Fruit fly (Drosophila melanogaster) whole organism, embryonic: Measurements from ENCODE around the gene CG15629.

ENCODE experiments used
- B-H1 ChIP-seq: fragments of 200-800 bp; sonication (Bioruptor generic); IDR thresholded peaks from 3 replicates; pipeline ENCODE4 v1.3.6; 2022; ENCODE audit warnings: missing biosample characterization, missing genetic modification characterization
- BEAF-32 ChIP-seq: fragments of 200-800 bp; sonication (Bioruptor generic); optimal IDR thresholded peaks from 3 replicates; lab custom pipeline; 2017; ENCODE audit warnings: missing biosample characterization, missing genetic modification characterization, mild to moderate bottlenecking, moderate library complexity, missing genetic modification reagents
- CG10431 ChIP-seq: fragments of 200-800 bp; sonication (Bioruptor generic); optimal IDR thresholded peaks from 3 replicates; lab custom pipeline; 2018; ENCODE audit warnings: missing biosample characterization, mild to moderate bottlenecking, missing genetic modification characterization
- CG10979 ChIP-seq: fragments of 200-800 bp; sonication (Bioruptor generic); optimal IDR thresholded peaks from 2 replicates; lab custom pipeline; 2018; ENCODE audit warnings: missing biosample characterization, mild to moderate bottlenecking, missing genetic modification characterization, moderate library complexity
- CG11560 ChIP-seq: fragments of 200-800 bp; sonication (Bioruptor generic); IDR thresholded peaks from 3 replicates; pipeline ENCODE4 v1.3.6; 2022; ENCODE audit warnings: missing biosample characterization, missing genetic modification characterization
- CG11696 ChIP-seq: fragments of 200-800 bp; sonication (Bioruptor generic); IDR thresholded peaks from 2 replicates; pipeline ENCODE4 v1.3.6; 2022; ENCODE audit warnings: missing biosample characterization, missing genetic modification characterization
- CG12659 ChIP-seq: fragments of 200-800 bp; sonication (Bioruptor generic); optimal IDR thresholded peaks from 3 replicates; lab custom pipeline; 2017; ENCODE audit warnings: mild to moderate bottlenecking, missing biosample characterization, missing genetic modification reagents, missing genetic modification characterization
- CG14014 ChIP-seq: fragments of 200-800 bp; sonication (Bioruptor generic); IDR thresholded peaks from 2 replicates; pipeline ENCODE4 v1.3.6; 2022; ENCODE audit warnings: missing biosample characterization, missing genetic modification characterization
- CG1602 ChIP-seq: fragments of 200-800 bp; sonication (Bioruptor generic); optimal IDR thresholded peaks from 3 replicates; lab custom pipeline; 2016; ENCODE audit warnings: missing biosample characterization, missing genetic modification characterization
- CG17186 ChIP-seq: fragments of 200-800 bp; sonication (Bioruptor generic); optimal IDR thresholded peaks from 3 replicates; lab custom pipeline; 2017; ENCODE audit warnings: missing biosample characterization, missing genetic modification reagents, missing genetic modification characterization
- CG17361 ChIP-seq: fragments of 200-800 bp; sonication (Bioruptor generic); IDR thresholded peaks from 3 replicates; pipeline ENCODE4 v1.3.6; 2022; ENCODE audit warnings: missing biosample characterization, missing genetic modification characterization
- CG1792 ChIP-seq: fragments of 200-800 bp; sonication (Bioruptor generic); optimal IDR thresholded peaks from 2 replicates; lab custom pipeline; 2016; ENCODE audit warnings: missing biosample characterization, missing genetic modification characterization
- CG18764 ChIP-seq: fragments of 200-800 bp; sonication (Bioruptor generic); optimal IDR thresholded peaks from 3 replicates; lab custom pipeline; 2016; ENCODE audit warnings: missing biosample characterization, missing genetic modification characterization
- CG2202 ChIP-seq: fragments of 200-800 bp; sonication (Bioruptor generic); optimal IDR thresholded peaks from 2 replicates; lab custom pipeline; 2018; ENCODE audit warnings: missing biosample characterization, mild to moderate bottlenecking, missing genetic modification characterization
- CG2678 ChIP-seq: fragments of 200-800 bp; sonication (Bioruptor generic); optimal IDR thresholded peaks from 3 replicates; lab custom pipeline; 2019; ENCODE audit warnings: missing biosample characterization, mild to moderate bottlenecking, missing genetic modification characterization, moderate library complexity
- CG2712 ChIP-seq: fragments of 200-800 bp; optimal IDR thresholded peaks from 3 replicates; lab custom pipeline; 2019; ENCODE audit warnings: missing biosample characterization, mild to moderate bottlenecking, missing genetic modification characterization, moderate library complexity
- CG7271 ChIP-seq: fragments of 200-800 bp; sonication (Bioruptor generic); optimal IDR thresholded peaks from 2 replicates; lab custom pipeline; 2018; ENCODE audit warnings: missing biosample characterization, mild to moderate bottlenecking, missing genetic modification characterization, moderate library complexity
- CG8944 ChIP-seq: fragments of 200-800 bp; sonication (Bioruptor generic); optimal IDR thresholded peaks from 3 replicates; lab custom pipeline; 2016; ENCODE audit warnings: missing biosample characterization, missing genetic modification characterization
- CG9727 ChIP-seq: fragments of 200-800 bp; sonication (Bioruptor generic); optimal IDR thresholded peaks from 3 replicates; lab custom pipeline; 2017; ENCODE audit warnings: missing biosample characterization, mild to moderate bottlenecking, missing genetic modification characterization
- Camta ChIP-seq: fragments of 200-800 bp; sonication (Bioruptor generic); optimal IDR thresholded peaks from 2 replicates; lab custom pipeline; 2016; ENCODE audit warnings: missing biosample characterization, missing genetic modification characterization
- HLH4C ChIP-seq: fragments of 200-800 bp; sonication (Bioruptor generic); IDR thresholded peaks from 3 replicates; pipeline ENCODE4 v1.3.6; 2022; ENCODE audit warnings: missing biosample characterization, missing genetic modification characterization; ENCODE audit not compliant: partially characterized antibody
- HmgD ChIP-seq: fragments of 200-800 bp; sonication (Bioruptor generic); optimal IDR thresholded peaks from 3 replicates; lab custom pipeline; 2016; ENCODE audit warnings: missing biosample characterization, missing genetic modification characterization
- Hr51 ChIP-seq, 2 experiments: fragments of 200-800 bp; sonication (Bioruptor generic); optimal IDR thresholded peaks; 2 replicates in 1 of 2; 3 replicates in 1 of 2; lab custom pipeline; 2016 to 2018; ENCODE audit warnings: missing biosample characterization in 2 of 2, missing genetic modification characterization in 2 of 2, mild to moderate bottlenecking in 1 of 2, moderate library complexity in 1 of 2
- MTF-1 ChIP-seq: fragments of 200-800 bp; sonication (Bioruptor generic); optimal IDR thresholded peaks from 2 replicates; lab custom pipeline; 2018; ENCODE audit warnings: missing biosample characterization, mild to moderate bottlenecking, missing genetic modification characterization, borderline replicate concordance
- Mrtf ChIP-seq: fragments of 200-800 bp; sonication (Bioruptor generic); IDR thresholded peaks from 3 replicates; pipeline ENCODE4 v1.3.6; 2022; ENCODE audit warnings: missing biosample characterization, missing genetic modification characterization
- NC2α ChIP-seq: fragments of 200-800 bp; sonication (Bioruptor generic); optimal IDR thresholded peaks from 2 replicates; lab custom pipeline; 2016; ENCODE audit warnings: missing biosample characterization, missing genetic modification characterization
- Nf-YA ChIP-seq: fragments of 200-800 bp; sonication (Bioruptor generic); IDR thresholded peaks from 2 replicates; pipeline ENCODE4 v1.3.6; 2022; ENCODE audit warnings: missing biosample characterization, missing genetic modification characterization
- Opbp ChIP-seq: fragments of 200-800 bp; sonication (Bioruptor generic); IDR thresholded peaks from 3 replicates; pipeline ENCODE4 v1.3.6; 2022; ENCODE audit warnings: missing biosample characterization, missing genetic modification characterization; ENCODE audit not compliant: partially characterized antibody
- Rx ChIP-seq: fragments of 200-800 bp; sonication (Bioruptor generic); IDR thresholded peaks from 2 replicates; pipeline ENCODE4 v1.3.6; 2022; ENCODE audit warnings: missing biosample characterization, missing genetic modification characterization
- Six4 ChIP-seq: fragments of 200-800 bp; sonication (Bioruptor generic); optimal IDR thresholded peaks from 2 replicates; lab custom pipeline; 2016; ENCODE audit warnings: missing biosample characterization, missing genetic modification characterization
- Sox100B ChIP-seq: fragments of 200-800 bp; sonication (Bioruptor generic); optimal IDR thresholded peaks from 3 replicates; lab custom pipeline; 2018; ENCODE audit warnings: missing biosample characterization, mild to moderate bottlenecking, missing genetic modification characterization
- ase ChIP-seq: fragments of 200-800 bp; sonication (Bioruptor generic); IDR thresholded peaks from 3 replicates; pipeline ENCODE4 v1.3.6; 2022; ENCODE audit warnings: missing biosample characterization, missing genetic modification characterization
- bowl ChIP-seq: fragments of 200-800 bp; sonication (Bioruptor generic); IDR thresholded peaks from 2 replicates; pipeline ENCODE4 v1.3.6; 2022; ENCODE audit warnings: missing biosample characterization, missing genetic modification characterization
- cwo ChIP-seq: fragments of 200-800 bp; sonication (Bioruptor generic); optimal IDR thresholded peaks from 3 replicates; lab custom pipeline; 2017; ENCODE audit warnings: missing biosample characterization, missing genetic modification characterization, mild to moderate bottlenecking, moderate library complexity, missing genetic modification reagents
- dati ChIP-seq: fragments of 200-800 bp; sonication (Bioruptor generic); IDR thresholded peaks from 2 replicates; pipeline ENCODE4 v1.3.6; 2022; ENCODE audit warnings: missing biosample characterization, missing genetic modification characterization
- dm ChIP-seq: fragments of 200-800 bp; sonication (Bioruptor generic); optimal IDR thresholded peaks from 3 replicates; lab custom pipeline; 2016; ENCODE audit warnings: missing biosample characterization, missing genetic modification characterization
- gcm2 ChIP-seq: fragments of 200-800 bp; sonication (Bioruptor generic); optimal IDR thresholded peaks from 2 replicates; lab custom pipeline; 2016; ENCODE audit warnings: missing biosample characterization, missing genetic modification characterization
- gsb-n ChIP-seq: fragments of 200-800 bp; sonication (Bioruptor generic); optimal IDR thresholded peaks from 3 replicates; lab custom pipeline; 2018; ENCODE audit warnings: missing biosample characterization, mild to moderate bottlenecking, missing genetic modification characterization
- mld ChIP-seq: fragments of 200-800 bp; sonication (Bioruptor generic); IDR thresholded peaks from 3 replicates; pipeline ENCODE4 v1.3.6; 2022; ENCODE audit warnings: missing biosample characterization, missing genetic modification characterization; ENCODE audit not compliant: partially characterized antibody
- oc ChIP-seq: fragments of 200-800 bp; sonication (Bioruptor generic); optimal IDR thresholded peaks from 2 replicates; lab custom pipeline; 2018; ENCODE audit warnings: missing biosample characterization, mild to moderate bottlenecking, missing genetic modification characterization, moderate library complexity
- pan ChIP-seq, 4 experiments: fragments of >200 bp in 3 of 4; fragments of 200-800 bp in 1 of 4; sonication (Bioruptor generic) in 1 of 4; optimal IDR thresholded peaks in 3 of 4; IDR thresholded peaks in 1 of 4; 2 replicates each; pipeline versions ENCODE4 v1.3.6 to Lab custom; 2017 to 2022; ENCODE audit warnings: missing biosample characterization in 2 of 4, missing genetic modification characterization in 2 of 4, mixed read lengths in 1 of 4
- pho ChIP-seq: fragments of 200-800 bp; sonication (Bioruptor generic); optimal IDR thresholded peaks from 2 replicates; lab custom pipeline; 2016; ENCODE audit warnings: missing biosample characterization, missing genetic modification characterization
- sim ChIP-seq: fragments of 200-800 bp; sonication (Bioruptor generic); IDR thresholded peaks from 2 replicates; pipeline ENCODE4 v1.3.6; 2022; ENCODE audit warnings: missing biosample characterization, missing genetic modification characterization
- sna ChIP-seq: fragments of 200-800 bp; sonication (Bioruptor generic); IDR thresholded peaks from 2 replicates; pipeline ENCODE4 v1.3.6; 2022; ENCODE audit warnings: missing biosample characterization, missing genetic modification characterization; ENCODE audit not compliant: partially characterized antibody
- sqz ChIP-seq: fragments of 200-800 bp; sonication (Bioruptor generic); optimal IDR thresholded peaks from 3 replicates; lab custom pipeline; 2018; ENCODE audit warnings: missing biosample characterization, mild to moderate bottlenecking, missing genetic modification characterization
- toy ChIP-seq: fragments of 200-800 bp; sonication (Bioruptor generic); IDR thresholded peaks from 2 replicates; pipeline ENCODE4 v1.3.6; 2022; ENCODE audit warnings: missing biosample characterization, missing genetic modification characterization
- usp ChIP-seq: fragments of >200 bp; optimal IDR thresholded peaks from 2 replicates; lab custom pipeline; 2017; ENCODE audit warnings: missing biosample characterization, missing genetic modification characterization
- vnd ChIP-seq: fragments of 200-800 bp; sonication (Bioruptor generic); IDR thresholded peaks from 3 replicates; pipeline ENCODE4 v1.3.6; 2022; ENCODE audit warnings: missing biosample characterization, missing genetic modification characterization; ENCODE audit not compliant: partially characterized antibody
- wor ChIP-seq: fragments of 200-800 bp; sonication (Bioruptor generic); IDR thresholded peaks from 2 replicates; pipeline ENCODE4 v1.3.6; 2022; ENCODE audit warnings: missing biosample characterization, missing genetic modification characterization
- zen ChIP-seq: fragments of 200-800 bp; sonication (Bioruptor generic); optimal IDR thresholded peaks from 3 replicates; lab custom pipeline; 2018; ENCODE audit warnings: missing biosample characterization, mild to moderate bottlenecking, missing genetic modification characterization, moderate library complexity

CG15629 gene

DNA sequence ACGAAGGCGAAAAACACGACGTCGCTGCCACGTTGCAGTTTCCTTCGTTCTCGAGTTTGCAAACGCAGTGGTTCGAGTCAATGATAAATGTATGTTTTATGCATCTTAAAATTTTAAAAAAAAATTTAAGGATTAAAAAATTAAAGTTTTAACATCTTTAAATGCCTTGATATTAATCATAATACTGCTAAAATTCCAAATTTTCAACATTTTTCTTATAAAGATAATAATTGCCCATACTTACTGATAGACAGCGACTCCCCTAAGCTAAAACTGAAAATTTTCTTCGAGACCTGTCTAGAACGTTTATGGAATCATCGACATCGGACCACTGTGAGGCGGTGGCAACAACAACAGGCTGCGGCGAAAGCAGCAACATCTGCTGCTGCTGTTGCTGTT is 8.5 kb downstream of the CG15629 start (continued):
- no peak for TF ChIP-seq CG1602 (GFP tag; lab: Kevin White, UChicago)
- peak; percentile 1 for TF ChIP-seq CG10431
- no peak for TF ChIP-seq oc
- no peak for TF ChIP-seq CG17186 (GFP tag; lab: Kevin White, UChicago)
- no peak for TF ChIP-seq CG8944 (GFP tag; lab: Kevin White, UChicago)
- TF ChIP-seq Mrtf (GFP tag; lab: Robert Waterston, UW): peak; percentile 55; the same call in 1 of the 3 replicates
- TF ChIP-seq MTF-1 (GFP tag; lab: Kevin White, UChicago): no peak
- TF ChIP-seq bowl: no peak; the same call in 1 of the 2 replicates
- TF ChIP-seq HLH4C (GFP tag; lab: Robert Waterston, UW): no peak
- peak; percentile 78 for TF ChIP-seq CG9727 (GFP tag; lab: Kevin White, UChicago)
- TF ChIP-seq CG11560: peak; percentile 38; the same call in 1 of the 3 replicates
- no peak for TF ChIP-seq toy (GFP tag; lab: Robert Waterston, UW)
- TF ChIP-seq sim (GFP tag; lab: Robert Waterston, UW): no peak
- TF ChIP-seq dm (GFP tag; lab: Kevin White, UChicago): no peak
- TF ChIP-seq BEAF-32 (GFP tag; lab: Kevin White, UChicago): no peak
- peak; percentile 11 for TF ChIP-seq Six4 (GFP tag; lab: Kevin White, UChicago)
- TF ChIP-seq CG7271: peak; percentile 5
- TF ChIP-seq CG14014 (GFP tag; lab: Robert Waterston, UW): peak; percentile 70
- TF ChIP-seq CG10979 (tag; lab: Kevin White, UChicago): peak; percentile 61
- peak; percentile 69 for TF ChIP-seq CG12659 (GFP tag; lab: Kevin White, UChicago)
- no peak for TF ChIP-seq pan (optimal IDR thresholded peaks at IDR 0.05; lab: Kevin White, UChicago)
- peak in 1 of 2 experiments; percentile 66 for TF ChIP-seq pan (GFP tag; optimal IDR thresholded peaks at IDR 0.05 in 1 of 2, IDR thresholded peaks at IDR 0.05 in 1 of 2)
- no peak for TF ChIP-seq sna
- TF ChIP-seq usp (GFP tag; lab: Kevin White, UChicago): no peak
- peak; percentile 40 for TF ChIP-seq wor (GFP tag; lab: Robert Waterston, UW)
- TF ChIP-seq CG11696 (GFP tag; lab: Robert Waterston, UW): 0 out of 2 replicates have a peak, but pooled peaks have one; percentile 34
- peak; percentile 85 for TF ChIP-seq cwo (GFP tag; lab: Kevin White, UChicago)
- no peak for TF ChIP-seq mld (GFP tag; lab: Robert Waterston, UW)
- TF ChIP-seq dati (GFP tag; lab: Robert Waterston, UW): no peak
- peak; percentile 76 for TF ChIP-seq Sox100B
- no peak for TF ChIP-seq Opbp (GFP tag; lab: Robert Waterston, UW)
- peak; percentile 49 for TF ChIP-seq pho (GFP tag; lab: Kevin White, UChicago)
- peak; percentile 2 to 71 for TF ChIP-seq Hr51 (GFP tag; optimal IDR thresholded peaks at IDR 0.05; lab: Kevin White, UChicago)
- TF ChIP-seq HmgD (GFP tag; lab: Kevin White, UChicago): no peak
- TF ChIP-seq CG2678 (tag; lab: Kevin White, UChicago): peak; percentile 90
- TF ChIP-seq CG2202 (tag; lab: Kevin White, UChicago): no peak
- peak; percentile 39 for TF ChIP-seq CG1792
- peak; percentile 45 for TF ChIP-seq Camta (GFP tag; lab: Kevin White, UChicago)
- peak; percentile 50 for TF ChIP-seq sqz (GFP tag; lab: Kevin White, UChicago)
- no peak for TF ChIP-seq Nf-YA (GFP tag; lab: Robert Waterston, UW)
- TF ChIP-seq Rx (GFP tag; lab: Robert Waterston, UW): peak; percentile 42; the same call in 1 of the 2 replicates
- TF ChIP-seq CG2712 (tag; lab: Kevin White, UChicago): peak; percentile 71
- TF ChIP-seq CG18764 (GFP tag; lab: Kevin White, UChicago): no peak
- TF ChIP-seq B-H1: peak; percentile 31; the same call in 2 of the 3 replicates
- TF ChIP-seq gsb-n: no peak
- no peak for TF ChIP-seq zen (tag; lab: Kevin White, UChicago)
- TF ChIP-seq vnd (GFP tag; lab: Robert Waterston, UW): no peak
- TF ChIP-seq NC2α (GFP tag; lab: Kevin White, UChicago): no peak
- peak; percentile 90 for TF ChIP-seq CG17361 (GFP tag; lab: Robert Waterston, UW)
- peak; percentile 13 for TF ChIP-seq gcm2 (GFP tag; lab: Kevin White, UChicago)
- TF ChIP-seq ase (GFP tag; lab: Robert Waterston, UW): 0 out of 3 replicates have a peak, but pooled peaks have one; percentile 31
